Worm (Caenorhabditis elegans): ENCODE results near the gene B0336.7.

The B0336.7 gene

DNA sequence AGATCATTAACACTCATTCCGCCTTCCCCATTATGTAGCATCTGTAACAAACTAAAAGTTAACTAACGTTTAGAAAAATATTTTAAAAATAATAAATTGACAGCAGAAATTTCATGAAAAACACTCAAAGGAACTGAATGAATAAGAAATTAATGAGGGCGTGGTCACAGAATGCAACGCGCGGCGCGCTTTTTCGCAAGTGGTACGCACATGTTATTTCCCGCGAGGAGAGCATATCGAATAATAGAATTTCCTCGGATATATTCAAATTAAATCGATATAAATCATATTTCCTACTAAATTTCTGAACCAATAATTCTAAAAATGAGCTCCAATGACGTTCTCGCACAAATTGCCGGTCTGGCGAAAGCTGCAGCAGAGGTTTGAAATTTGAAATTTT lies 4.5 kb downstream of the B0336.7 start, which contains the start of the genes abi-1 and arle-14:
Gene abi-1 (minus strand): TSS at position 51 of the 400 bp plus-strand sequence.
Gene arle-14 (plus strand): TSS at position 217 of the 400 bp plus-strand sequence.
- TF ChIP-seq R02D3.7 (tag; optimal IDR thresholded peaks at IDR 0.05) (peak; percentile 15), fkh-10 (GFP tag; optimal IDR thresholded peaks at IDR 0.05) (no peak), mdl-1 (tag; optimal IDR thresholded peaks at IDR 0.05) (no peak), ztf-4 (tag; optimal IDR thresholded peaks at IDR 0.05) (no peak), nhr-11 (tag; optimal IDR thresholded peaks at IDR 0.05) (no peak), hmg-11 (tag; optimal IDR thresholded peaks at IDR 0.05) (peak; percentile 17), zag-1 (tag; optimal IDR thresholded peaks at IDR 0.05) (no peak), tbx-2 (tag; optimal IDR thresholded peaks at IDR 0.05) (no peak), nfya-1 (tag; optimal IDR thresholded peaks at IDR 0.05; ENCODE audit: insufficient read depth) (peak; percentile 35), pha-4 (tag; optimal IDR thresholded peaks at IDR 0.05) (peak; percentile 39), fos-1 (tag; optimal IDR thresholded peaks at IDR 0.05) (no peak)

DNA sequence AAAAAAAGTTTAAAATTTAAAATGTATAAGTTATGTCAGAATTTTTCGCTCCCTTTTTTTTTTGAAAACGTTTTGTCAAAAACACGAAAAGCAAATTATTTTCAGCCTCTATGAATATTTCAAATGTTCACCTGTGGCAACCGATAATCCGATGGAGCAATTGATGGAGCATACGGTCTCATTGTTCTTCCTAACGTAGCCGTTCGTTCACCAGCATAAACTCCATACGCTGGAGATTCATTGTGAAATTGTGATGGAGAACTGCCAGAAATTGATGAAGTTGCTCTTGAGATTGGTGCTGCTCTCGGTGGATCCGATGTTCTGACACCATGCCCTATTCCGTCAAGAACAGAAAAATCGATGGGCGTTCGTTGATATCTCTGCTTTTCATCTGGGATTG lies 5.3 kb downstream of the B0336.7 start:
- TF ChIP-seq mdl-1 (tag; optimal IDR thresholded peaks at IDR 0.05) (no peak), mml-1 (tag; optimal IDR thresholded peaks at IDR 0.05) (no peak), nhr-67 (tag; optimal IDR thresholded peaks at IDR 0.05) (no peak)

DNA sequence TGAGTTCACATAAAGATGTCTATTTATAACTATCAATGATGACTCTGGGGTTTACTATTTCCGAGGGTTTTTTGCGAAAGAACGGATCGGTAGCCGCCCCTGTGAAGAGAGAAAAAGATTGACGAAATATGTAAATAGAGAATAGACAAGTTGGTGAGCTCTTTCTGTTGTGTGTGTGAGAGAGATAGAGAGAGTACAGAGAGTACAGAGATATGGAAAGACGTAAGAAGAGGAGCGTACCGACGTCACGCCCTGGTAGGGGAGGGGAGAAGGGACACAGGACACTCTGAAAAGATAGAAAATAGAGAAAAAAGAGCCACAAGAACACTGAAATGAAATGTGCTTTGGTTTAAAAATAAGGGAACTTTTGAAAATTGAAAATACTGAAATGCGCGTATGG lies 8.9 kb downstream of the B0336.7 start:
- TF ChIP-seq daf-12 (tag; optimal IDR thresholded peaks at IDR 0.05) (no peak), nhr-12 (tag; optimal IDR thresholded peaks at IDR 0.05) (no peak), nhr-43 (tag; optimal IDR thresholded peaks at IDR 0.05; ENCODE audit: poor library complexity, severe bottlenecking) (no peak), nhr-67 (tag; optimal IDR thresholded peaks at IDR 0.05) (no peak), egl-5 (tag; optimal IDR thresholded peaks at IDR 0.05) (no peak), fkh-2 (tag; optimal IDR thresholded peaks at IDR 0.05) (no peak), ZK546.5 (tag; optimal IDR thresholded peaks at IDR 0.05) (no peak), lsy-12 (tag; optimal IDR thresholded peaks at IDR 0.05) (no peak), mml-1 (tag; optimal IDR thresholded peaks at IDR 0.05) (no peak), aly-2 (tag; optimal IDR thresholded peaks at IDR 0.05) (no peak), unc-62 (GFP tag; optimal IDR thresholded peaks at IDR 0.05) (no peak), snpc-4 (tag; optimal IDR thresholded peaks at IDR 0.05) (peak; percentile 39), unc-39 (tag; optimal IDR thresholded peaks at IDR 0.05) (no peak), ceh-9 (tag; optimal IDR thresholded peaks at IDR 0.05) (no peak), nhr-28 (tag; optimal IDR thresholded peaks at IDR 0.05) (no peak), nhr-11 (tag; optimal IDR thresholded peaks at IDR 0.05) (no peak), nhr-77 (tag; optimal IDR thresholded peaks at IDR 0.05) (no peak), ztf-4 (tag; optimal IDR thresholded peaks at IDR 0.05) (no peak), zag-1 (tag; optimal IDR thresholded peaks at IDR 0.05) (no peak), lin-39 (tag; optimal IDR thresholded peaks at IDR 0.05) (peak; percentile 38), pqm-1 (tag; optimal IDR thresholded peaks at IDR 0.05) (peak; percentile 25), elt-2 (tag; optimal IDR thresholded peaks at IDR 0.05) (peak; percentile 30), R02D3.7 (tag; optimal IDR thresholded peaks at IDR 0.05) (no peak), nfya-1 (tag; optimal IDR thresholded peaks at IDR 0.05; ENCODE audit: insufficient read depth) (peak; percentile 71), pha-4 (tag; optimal IDR thresholded peaks at IDR 0.05) (peak; percentile 98), nhr-76 (tag; optimal IDR thresholded peaks at IDR 0.05) (no peak), ztf-11 (tag; optimal IDR thresholded peaks at IDR 0.05) (no peak), nhr-25 (tag; optimal IDR thresholded peaks at IDR 0.05) (no peak), hmg-11 (tag; optimal IDR thresholded peaks at IDR 0.05) (peak; percentile 65)

DNA sequence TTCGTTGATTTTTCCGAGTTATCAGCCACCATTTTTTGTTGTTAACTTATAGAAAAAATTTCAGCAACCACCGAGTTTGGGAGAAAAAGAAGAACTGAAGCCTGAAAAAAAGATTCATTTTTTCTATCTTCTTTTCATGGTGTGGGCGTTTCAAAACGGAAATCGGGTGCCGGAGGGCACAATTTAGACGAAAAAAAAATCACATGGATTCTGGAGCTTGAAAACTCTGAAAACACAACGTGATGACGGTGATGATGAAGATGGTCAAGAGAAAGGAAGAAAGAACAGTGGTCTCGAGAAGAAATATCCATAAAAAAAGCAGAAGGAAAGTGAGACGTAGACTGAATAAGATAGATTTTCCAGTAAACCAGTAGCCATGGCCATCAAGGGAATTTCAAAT lies 13.2 kb downstream of the B0336.7 start, which contains the start of gene rcan-1:
Gene rcan-1 (minus strand): TSS at position 101 of the 400 bp plus-strand sequence.
- no peak for TF ChIP-seq lin-39 (tag; optimal IDR thresholded peaks at IDR 0.05)
- no peak for TF ChIP-seq ZK546.5 (tag; optimal IDR thresholded peaks at IDR 0.05)
- TF ChIP-seq ceh-28 (tag; optimal IDR thresholded peaks at IDR 0.05) = no peak
- no peak for TF ChIP-seq pha-4 (tag; optimal IDR thresholded peaks at IDR 0.05)
- no peak for TF ChIP-seq tbx-2 (tag; optimal IDR thresholded peaks at IDR 0.05)
- no peak for TF ChIP-seq mml-1 (tag; optimal IDR thresholded peaks at IDR 0.05)
- TF ChIP-seq skn-1 (tag; optimal IDR thresholded peaks at IDR 0.05) = no peak
- TF ChIP-seq fkh-2 (tag; optimal IDR thresholded peaks at IDR 0.05) = no peak
- no peak for TF ChIP-seq hmg-11 (tag; optimal IDR thresholded peaks at IDR 0.05)
- no peak for TF ChIP-seq snpc-4 (tag; optimal IDR thresholded peaks at IDR 0.05)
- no peak for TF ChIP-seq lin-15B (tag; optimal IDR thresholded peaks at IDR 0.05)
- TF ChIP-seq elt-3 (tag; optimal IDR thresholded peaks at IDR 0.05) = no peak
- no peak for TF ChIP-seq ama-1 (optimal IDR thresholded peaks at IDR 0.05)
- TF ChIP-seq fkh-10 (GFP tag; optimal IDR thresholded peaks at IDR 0.05) = no peak
- TF ChIP-seq egl-5 (tag; optimal IDR thresholded peaks at IDR 0.05) = no peak
- no peak for TF ChIP-seq nhr-25 (tag; optimal IDR thresholded peaks at IDR 0.05)

Data from whole organism, L3 larva.